Worm (Caenorhabditis elegans) whole organism, L4/young adult: ENCODE data around the gene C02F5.5.

ENCODE experiments used
- W03F9.2 ChIP-seq: fragments of 150-350 bp; optimal IDR thresholded peaks from 2 replicates; lab custom pipeline; 2014; ENCODE audit warnings: missing biosample characterization, missing genetic modification characterization
- him-1 ChIP-seq: sonication (generic microtip); optimal IDR thresholded peaks from 2 replicates; lab custom pipeline; 2016; ENCODE audit warnings: missing genotype, missing genetic modification reagents, missing genetic modification characterization, missing compliant biosample characterization

DNA sequence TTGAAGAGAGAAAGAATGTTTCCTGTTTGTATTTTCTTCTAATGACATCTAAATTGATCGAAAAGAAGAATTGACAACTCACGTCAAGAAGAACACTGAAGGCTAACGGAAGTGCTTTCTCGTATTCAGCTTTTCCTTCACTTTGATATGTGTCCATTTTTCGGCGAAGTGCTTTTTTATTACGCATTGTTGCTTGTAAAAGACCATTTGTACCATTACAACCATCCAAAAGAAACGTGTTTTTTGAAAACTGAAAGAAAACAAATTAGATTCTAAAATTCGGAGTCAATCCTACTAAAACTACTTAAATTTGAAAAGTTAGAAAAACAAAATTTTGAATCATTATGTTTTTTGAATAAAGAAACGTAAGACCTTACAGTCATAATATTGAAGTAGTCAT is 36.9 kb upstream of the C02F5.5 start:
- no peak for TF ChIP-seq W03F9.2 (tag; lab: Kevin White, UChicago)
- TF ChIP-seq him-1: no peak
